Worm (Caenorhabditis elegans) whole organism, late embryonic: Measurements from ENCODE around the gene T01D1.4.

Source experiments
- ceh-2 ChIP-seq: sonication (generic microtip); optimal IDR thresholded peaks from 2 replicates; lab custom pipeline; 2016; ENCODE audit warnings: missing genotype, missing genetic modification characterization, missing compliant biosample characterization
- ceh-30 ChIP-seq: fragments of 150-350 bp; optimal IDR thresholded peaks from 2 replicates; lab custom pipeline; 2014; ENCODE audit warnings: missing biosample characterization, missing genetic modification characterization
- ceh-9 ChIP-seq: sonication (generic microtip); optimal IDR thresholded peaks from 2 replicates; lab custom pipeline; 2016; ENCODE audit warnings: mild to moderate bottlenecking, missing genetic modification characterization, inconsistent platforms, missing compliant biosample characterization
- hlh-30 ChIP-seq: sonication (generic microtip); optimal IDR thresholded peaks from 2 replicates; lab custom pipeline; 2017; ENCODE audit warnings: antibody characterized with exemption, missing genetic modification characterization, missing compliant biosample characterization; ENCODE audit not compliant: insufficient read depth
- nhr-232 ChIP-seq: sonication (generic microtip); optimal IDR thresholded peaks from 2 replicates; lab custom pipeline; 2016; ENCODE audit warnings: missing genetic modification characterization, missing compliant biosample characterization
- rnt-1 ChIP-seq: sonication (generic microtip); optimal IDR thresholded peaks from 2 replicates; lab custom pipeline; 2016; ENCODE audit warnings: missing genetic modification characterization, missing compliant biosample characterization
- ttx-3 ChIP-seq: sonication (generic microtip); optimal IDR thresholded peaks from 2 replicates; lab custom pipeline; 2016; ENCODE audit warnings: missing genetic modification reagents, missing genetic modification characterization, missing compliant biosample characterization

- TF ChIP-seq ttx-3 (tag; lab: Kevin White, UChicago) = no peak
- TF ChIP-seq hlh-30 (tag; lab: Kevin White, UChicago) = no peak
- TF ChIP-seq ceh-9 (tag; lab: Kevin White, UChicago) = no peak
- TF ChIP-seq nhr-232 (tag; lab: Kevin White, UChicago) = no peak
- TF ChIP-seq ceh-30 (tag; lab: Kevin White, UChicago) = no peak
- no peak for TF ChIP-seq rnt-1 (tag; lab: Kevin White, UChicago)
- no peak for TF ChIP-seq ceh-2
These were observed 10.1 kb upstream of the T01D1.4 start, which contains the start of gene T01D1.5 for ce11 chrII:188967-189366.
